Worm (Caenorhabditis elegans): ENCODE measurements around the gene C25D7.9.

The C25D7.9 gene

ce11 chrV:15067165-15067564 is 2.2 kb downstream of the C25D7.9 start, which contains the start of gene C25D7.10:
C25D7.10 (plus strand) TSS chrV:15067465.
- TF ChIP-seq elt-3 (tag; optimal IDR thresholded peaks at IDR 0.05) = no peak
- TF ChIP-seq fos-1 (tag; optimal IDR thresholded peaks at IDR 0.05) = no peak
- no peak for TF ChIP-seq aly-2 (tag; optimal IDR thresholded peaks at IDR 0.05)
- no peak for TF ChIP-seq peb-1 (tag; optimal IDR thresholded peaks at IDR 0.05)

ce11 chrV:15068378-15068777 is 3.4 kb downstream of the C25D7.9 start, which contains the start of gene dnj-3:
dnj-3 (plus strand) TSS chrV:15068678.
- TF ChIP-seq nhr-11 (tag; optimal IDR thresholded peaks at IDR 0.05) = no peak
- TF ChIP-seq Y55F3AM.14 (GFP tag; optimal IDR thresholded peaks at IDR 0.05) = no peak
- no peak for TF ChIP-seq alr-1 (tag; optimal IDR thresholded peaks at IDR 0.05)
- TF ChIP-seq nhr-77 (tag; optimal IDR thresholded peaks at IDR 0.05) = no peak
- no peak for TF ChIP-seq snpc-4 (tag; optimal IDR thresholded peaks at IDR 0.05)
- TF ChIP-seq fos-1 (tag; optimal IDR thresholded peaks at IDR 0.05) = no peak
- TF ChIP-seq nhr-129 (tag; optimal IDR thresholded peaks at IDR 0.05) = no peak
- no peak for TF ChIP-seq ceh-82 (tag; optimal IDR thresholded peaks at IDR 0.05)
- no peak for TF ChIP-seq crh-2 (tag; optimal IDR thresholded peaks at IDR 0.05)
- TF ChIP-seq ztf-11 (tag; optimal IDR thresholded peaks at IDR 0.05) = no peak
- no peak for TF ChIP-seq C34F6.9 (tag; optimal IDR thresholded peaks at IDR 0.05)
- no peak for TF ChIP-seq unc-39 (tag; optimal IDR thresholded peaks at IDR 0.05)
- no peak for TF ChIP-seq elt-1 (tag; optimal IDR thresholded peaks at IDR 0.05)
- TF ChIP-seq unc-55 (GFP tag; optimal IDR thresholded peaks at IDR 0.05) = no peak
- TF ChIP-seq nhr-10 (tag; optimal IDR thresholded peaks at IDR 0.05) = no peak
- no peak for TF ChIP-seq nhr-21 (tag; optimal IDR thresholded peaks at IDR 0.05)
- TF ChIP-seq ztf-4 (tag; optimal IDR thresholded peaks at IDR 0.05) = no peak
- TF ChIP-seq lin-39 (tag; optimal IDR thresholded peaks at IDR 0.05) = no peak

ce11 chrV:15069435-15069985 is 4.6 kb downstream of the C25D7.9 start:
- TF ChIP-seq peb-1 (tag; optimal IDR thresholded peaks at IDR 0.05) (no peak), lsy-2 (tag; optimal IDR thresholded peaks at IDR 0.05) (peak in 1 of 2 experiments; percentile 70)

- TF ChIP-seq lin-39 (tag; optimal IDR thresholded peaks at IDR 0.05) (peak; percentile 47), fos-1 (tag; optimal IDR thresholded peaks at IDR 0.05) (peak; percentile 68), nhr-25 (tag; optimal IDR thresholded peaks at IDR 0.05) (peak; percentile 42), egl-27 (tag; optimal IDR thresholded peaks at IDR 0.05) (peak; percentile 83), C34F6.9 (tag; optimal IDR thresholded peaks at IDR 0.05) (peak; percentile 96), ceh-82 (tag; optimal IDR thresholded peaks at IDR 0.05) (no peak), mdl-1 (tag; optimal IDR thresholded peaks at IDR 0.05) (peak in 1 of 2 experiments; percentile 73), lin-13 (GFP tag; optimal IDR thresholded peaks at IDR 0.05) (peak; percentile 75), zag-1 (tag; optimal IDR thresholded peaks at IDR 0.05) (peak; percentile 79), ztf-4 (tag; optimal IDR thresholded peaks at IDR 0.05) (peak; percentile 40), nhr-129 (tag; optimal IDR thresholded peaks at IDR 0.05) (peak; percentile 92), ZK546.5 (tag; optimal IDR thresholded peaks at IDR 0.05) (no peak), snpc-4 (tag; optimal IDR thresholded peaks at IDR 0.05) (no peak), Y55F3AM.14 (GFP tag; optimal IDR thresholded peaks at IDR 0.05) (peak; percentile 77), ztf-11 (tag; optimal IDR thresholded peaks at IDR 0.05) (no peak), nhr-21 (tag; optimal IDR thresholded peaks at IDR 0.05) (peak; percentile 45), F13H6.1 (tag; optimal IDR thresholded peaks at IDR 0.05) (peak; percentile 94), R02D3.7 (tag; optimal IDR thresholded peaks at IDR 0.05) (peak; percentile 13), sma-9 (GFP tag; optimal IDR thresholded peaks at IDR 0.05) (peak; percentile 84), sma-9 (tag; optimal IDR thresholded peaks at IDR 0.05) (no peak), mbf-1 (tag; optimal IDR thresholded peaks at IDR 0.05) (no peak), blmp-1 (tag; optimal IDR thresholded peaks at IDR 0.05; ENCODE audit: insufficient read depth) (no peak), unc-55 (GFP tag; optimal IDR thresholded peaks at IDR 0.05) (peak; percentile 58), nhr-10 (tag; optimal IDR thresholded peaks at IDR 0.05) (no peak), unc-39 (tag; optimal IDR thresholded peaks at IDR 0.05) (peak; percentile 28), lsy-2 (tag; optimal IDR thresholded peaks at IDR 0.05) (peak; percentile 50 to 87), sma-3 (GFP tag; optimal IDR thresholded peaks at IDR 0.05) (peak; percentile 33), gmeb-1 (tag; optimal IDR thresholded peaks at IDR 0.05) (no peak), lin-11 (tag; optimal IDR thresholded peaks at IDR 0.05) (no peak), sem-4 (tag; optimal IDR thresholded peaks at IDR 0.05) (peak; percentile 25), mab-5 (tag; optimal IDR thresholded peaks at IDR 0.05) (peak; percentile 86), crh-2 (tag; optimal IDR thresholded peaks at IDR 0.05) (peak; percentile 88), unc-62 (GFP tag; optimal IDR thresholded peaks at IDR 0.05) (peak; percentile 6)
These were observed 6.3 kb downstream of the C25D7.9 start, which contains the start of gene unc-76 for ce11 chrV:15071015-15071810. unc-76 (plus strand) TSS chrV:15071760.
